Worm (Caenorhabditis elegans): ENCODE data around the gene fezf-1.

- TF ChIP-seq zag-1 (tag; optimal IDR thresholded peaks at IDR 0.05) = no peak
- peak; percentile 10 for TF ChIP-seq tbx-2 (tag; optimal IDR thresholded peaks at IDR 0.05)
- no peak for TF ChIP-seq C04F5.9 (tag; optimal IDR thresholded peaks at IDR 0.05)
- TF ChIP-seq aha-1 (tag; optimal IDR thresholded peaks at IDR 0.05) = no peak
- TF ChIP-seq nhr-85 (tag) = no peak
- peak; percentile 30 for TF ChIP-seq nhr-90 (tag; optimal IDR thresholded peaks at IDR 0.05; ENCODE audit: poor library complexity)
- TF ChIP-seq ztf-11 (tag; optimal IDR thresholded peaks at IDR 0.05) = peak in 1 of 2 experiments; percentile 56
- no peak for TF ChIP-seq unc-62 (GFP tag; optimal IDR thresholded peaks at IDR 0.05)
- no peak for TF ChIP-seq mdl-1 (tag; optimal IDR thresholded peaks at IDR 0.05)
- TF ChIP-seq nhr-12 (tag; optimal IDR thresholded peaks at IDR 0.05) = no peak
- TF ChIP-seq efl-1 (optimal IDR thresholded peaks at IDR 0.05) = peak; percentile 15 to 37
- TF ChIP-seq efl-1 (GFP tag; optimal IDR thresholded peaks at IDR 0.05 in 1 of 2) = peak in 1 of 2 experiments; percentile 24
Observed at ce11 chrIV:13487019-13487418, 21.1 kb downstream of the fezf-1 start.

Measured in whole organism, L1 larva.